Worm (Caenorhabditis elegans): ENCODE results near the gene ZC190.10.
"Not testable (repeated sequence)": the region's sequence is repeated elsewhere in the genome, so short reads cannot be mapped to it uniquely, and the experiment has no call there.

The ZC190.10 gene

DNA sequence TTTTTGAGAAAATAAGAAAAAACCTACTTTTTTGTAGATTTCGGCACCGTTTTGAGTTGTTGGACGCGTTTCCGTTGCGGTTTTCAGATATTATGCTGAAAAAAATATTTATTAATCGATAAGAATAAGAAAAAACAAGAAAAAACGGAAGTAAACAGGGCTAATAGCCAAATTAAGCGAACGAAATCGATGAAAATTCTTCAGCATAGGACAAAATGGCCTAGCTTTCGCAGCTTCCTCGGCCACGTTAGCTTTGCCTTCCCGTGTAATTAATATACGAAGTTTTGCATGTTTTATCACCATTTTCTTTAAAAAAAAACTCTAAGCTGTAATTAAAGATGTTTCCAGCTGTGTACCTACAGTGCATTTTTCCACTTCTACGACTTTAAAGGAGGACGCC is at the start of gene ZC190.10:
ZC190.10 (minus strand) TSS at position 101 of the 400 bp plus-strand sequence.
- TF ChIP-seq hmbx-1 (tag; optimal IDR thresholded peaks at IDR 0.05); hmg-4 (GFP tag; optimal IDR thresholded peaks at IDR 0.05); aly-1 (tag; optimal IDR thresholded peaks at IDR 0.05): not testable (repeated sequence)

DNA sequence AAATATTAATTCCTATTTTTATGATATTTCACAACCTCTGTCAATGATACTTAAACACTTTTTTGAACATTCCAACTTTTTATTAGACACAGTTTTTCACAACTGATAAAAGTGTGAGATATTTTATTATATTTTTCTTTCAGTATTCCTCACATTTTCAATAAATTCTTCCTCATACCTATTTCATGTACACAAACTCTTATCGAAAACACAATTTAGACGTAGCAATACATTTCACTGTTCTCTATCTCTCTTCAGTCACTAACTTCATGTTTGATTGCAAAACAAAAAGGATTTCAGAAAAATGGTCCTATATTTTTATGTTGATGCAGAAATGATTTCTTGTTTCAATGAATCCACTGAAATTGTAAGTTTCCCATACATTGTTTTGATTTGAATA is 49.7 kb upstream of the ZC190.10 start, which contains the start of gene B0507.6:
B0507.6 (plus strand) TSS at position 301 of the 400 bp plus-strand sequence.
- TF ChIP-seq hmbx-1 (tag; optimal IDR thresholded peaks at IDR 0.05): no peak
- TF ChIP-seq aly-1 (tag; optimal IDR thresholded peaks at IDR 0.05): no peak
- no peak for TF ChIP-seq pes-1 (GFP tag; IDR thresholded peaks at IDR 0.05)
- TF ChIP-seq flt-1 (GFP tag; IDR thresholded peaks at IDR 0.05): no peak
- TF ChIP-seq B0310.2 (tag; optimal IDR thresholded peaks at IDR 0.05): no peak
- no peak for TF ChIP-seq ama-1 (optimal IDR thresholded peaks at IDR 0.05)
- no peak for TF ChIP-seq ceh-36 (tag; optimal IDR thresholded peaks at IDR 0.05)
- TF ChIP-seq tbx-11 (GFP tag; IDR thresholded peaks at IDR 0.05): no peak
- TF ChIP-seq hnd-1 (tag; optimal IDR thresholded peaks at IDR 0.05): no peak
- TF ChIP-seq ets-7 (tag; optimal IDR thresholded peaks at IDR 0.05): no peak
- TF ChIP-seq ceh-13 (GFP tag; optimal IDR thresholded peaks at IDR 0.05): no peak
- TF ChIP-seq hmg-4 (GFP tag; optimal IDR thresholded peaks at IDR 0.05): no peak
- TF ChIP-seq sea-1 (GFP tag; conservative IDR thresholded peaks at IDR 0.05): no peak
- TF ChIP-seq tra-4 (tag; optimal IDR thresholded peaks at IDR 0.05): no peak
- TF ChIP-seq tbx-37 (GFP tag; conservative IDR thresholded peaks at IDR 0.05): no peak

DNA sequence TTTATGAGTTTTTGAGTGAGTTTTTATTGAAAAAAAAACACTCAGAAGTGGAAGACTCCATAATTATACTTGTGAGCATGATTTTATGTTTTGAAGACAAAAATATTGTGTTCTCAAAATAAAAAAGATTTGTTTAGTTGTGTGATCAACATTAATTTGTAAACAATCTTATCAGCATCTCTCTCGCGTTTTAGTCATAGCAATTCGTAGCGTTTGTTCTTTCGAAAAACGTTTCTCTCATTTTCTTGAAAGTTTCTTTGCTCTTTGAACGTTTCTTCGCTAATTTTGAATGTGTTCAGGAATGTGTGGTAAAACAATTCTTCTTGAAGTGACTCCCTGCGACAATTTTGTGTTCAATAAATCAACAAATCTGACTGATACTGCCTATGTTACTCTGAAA is 43.0 kb upstream of the ZC190.10 start, which contains the start of gene ZC196.2:
ZC196.2 (plus strand) TSS at position 301 of the 400 bp plus-strand sequence.
- TF ChIP-seq scrt-1 (GFP tag; IDR thresholded peaks at IDR 0.05): no peak

DNA sequence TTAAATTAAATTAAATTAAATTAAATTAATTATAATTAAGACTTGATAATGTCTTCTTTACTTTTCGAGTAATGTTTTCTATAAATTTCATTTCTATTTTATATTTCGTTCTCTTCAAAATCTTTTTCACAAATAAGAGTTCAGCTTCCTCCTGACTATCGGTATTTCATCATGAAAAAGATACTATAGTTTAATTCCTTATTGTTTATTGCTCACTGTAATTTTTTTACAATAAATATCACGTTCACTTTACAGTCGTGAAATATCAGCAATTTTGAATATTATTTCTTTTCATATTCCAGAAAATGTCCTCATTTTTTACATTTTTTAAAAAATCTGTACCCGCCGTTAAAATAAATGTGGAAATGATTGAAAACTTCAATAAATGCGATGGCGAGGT is 40.3 kb upstream of the ZC190.10 start, which contains the start of gene ZC196.3:
ZC196.3 (plus strand) TSS at position 301 of the 400 bp plus-strand sequence.
- no peak for TF ChIP-seq ets-7 (tag; optimal IDR thresholded peaks at IDR 0.05)
- no peak for TF ChIP-seq B0310.2 (tag; optimal IDR thresholded peaks at IDR 0.05)
- no peak for TF ChIP-seq pes-1 (GFP tag; IDR thresholded peaks at IDR 0.05)
- no peak for TF ChIP-seq scrt-1 (GFP tag; IDR thresholded peaks at IDR 0.05)

DNA sequence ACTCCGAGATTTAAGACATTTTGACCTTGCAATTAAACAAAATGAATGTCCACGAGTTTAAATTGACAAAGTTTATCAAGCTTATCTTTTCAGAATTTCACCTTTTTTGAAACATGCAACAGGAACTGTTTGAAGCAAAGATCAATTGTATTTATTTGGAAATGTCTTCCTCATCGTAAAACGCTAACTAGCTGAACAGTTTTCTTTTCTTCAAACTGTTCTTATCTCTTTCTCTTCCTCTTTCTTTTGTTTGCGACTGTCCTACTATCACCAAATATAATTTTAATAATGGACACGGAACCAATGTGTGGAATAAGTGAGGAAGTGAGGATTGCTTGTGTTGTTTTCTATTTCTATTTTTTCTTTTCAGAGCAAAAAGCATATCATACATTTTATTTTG is 36.8 kb upstream of the ZC190.10 start, which contains the start of gene ZC196.4:
ZC196.4 (plus strand) TSS at position 173 of the 400 bp plus-strand sequence.
- TF ChIP-seq flt-1 (GFP tag; IDR thresholded peaks at IDR 0.05) (no peak), ama-1 (optimal IDR thresholded peaks at IDR 0.05) (no peak), tra-4 (tag; optimal IDR thresholded peaks at IDR 0.05) (no peak), tbx-11 (GFP tag; IDR thresholded peaks at IDR 0.05) (no peak), scrt-1 (GFP tag; IDR thresholded peaks at IDR 0.05) (no peak), aly-1 (tag; optimal IDR thresholded peaks at IDR 0.05) (no peak), ets-7 (tag; optimal IDR thresholded peaks at IDR 0.05) (no peak)

DNA sequence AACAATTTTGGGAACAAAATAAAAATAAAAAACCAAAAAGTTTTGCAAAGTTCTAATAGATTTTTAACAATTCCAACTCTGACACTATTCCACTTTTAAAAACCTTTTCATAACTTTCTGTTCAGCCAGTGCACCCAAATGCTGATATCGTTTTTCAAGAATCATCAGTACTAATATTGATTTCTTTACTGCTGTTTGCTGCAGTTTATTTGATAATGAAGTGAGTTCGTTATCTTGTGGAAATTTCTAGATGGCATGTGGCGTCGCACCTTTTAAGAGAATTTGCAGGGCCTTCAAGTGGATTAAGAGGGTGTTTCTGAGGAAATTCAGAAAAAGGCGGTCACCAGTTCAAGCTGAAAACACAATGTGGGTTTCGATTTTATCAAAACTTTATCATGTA is 34.9 kb upstream of the ZC190.10 start:
- TF ChIP-seq B0310.2 (tag; optimal IDR thresholded peaks at IDR 0.05): no peak
- no peak for TF ChIP-seq ama-1 (optimal IDR thresholded peaks at IDR 0.05)
- TF ChIP-seq pes-1 (GFP tag; IDR thresholded peaks at IDR 0.05): no peak
- TF ChIP-seq aly-1 (tag; optimal IDR thresholded peaks at IDR 0.05): no peak
- no peak for TF ChIP-seq tbx-37 (GFP tag; conservative IDR thresholded peaks at IDR 0.05)
- TF ChIP-seq flt-1 (GFP tag; IDR thresholded peaks at IDR 0.05): no peak
- no peak for TF ChIP-seq tra-4 (tag; optimal IDR thresholded peaks at IDR 0.05)
- TF ChIP-seq ceh-36 (tag; optimal IDR thresholded peaks at IDR 0.05): no peak
- TF ChIP-seq scrt-1 (GFP tag; IDR thresholded peaks at IDR 0.05): no peak
- TF ChIP-seq hmg-4 (GFP tag; optimal IDR thresholded peaks at IDR 0.05): no peak
- TF ChIP-seq hmbx-1 (tag; optimal IDR thresholded peaks at IDR 0.05): no peak
- TF ChIP-seq tbx-11 (GFP tag; IDR thresholded peaks at IDR 0.05): no peak
- no peak for TF ChIP-seq F13C5.2 (tag; optimal IDR thresholded peaks at IDR 0.05)
- no peak for TF ChIP-seq ets-7 (tag; optimal IDR thresholded peaks at IDR 0.05)
- no peak for TF ChIP-seq ceh-13 (GFP tag; optimal IDR thresholded peaks at IDR 0.05)
- TF ChIP-seq hnd-1 (tag; optimal IDR thresholded peaks at IDR 0.05): no peak
- TF ChIP-seq sea-1 (GFP tag; conservative IDR thresholded peaks at IDR 0.05): no peak

DNA sequence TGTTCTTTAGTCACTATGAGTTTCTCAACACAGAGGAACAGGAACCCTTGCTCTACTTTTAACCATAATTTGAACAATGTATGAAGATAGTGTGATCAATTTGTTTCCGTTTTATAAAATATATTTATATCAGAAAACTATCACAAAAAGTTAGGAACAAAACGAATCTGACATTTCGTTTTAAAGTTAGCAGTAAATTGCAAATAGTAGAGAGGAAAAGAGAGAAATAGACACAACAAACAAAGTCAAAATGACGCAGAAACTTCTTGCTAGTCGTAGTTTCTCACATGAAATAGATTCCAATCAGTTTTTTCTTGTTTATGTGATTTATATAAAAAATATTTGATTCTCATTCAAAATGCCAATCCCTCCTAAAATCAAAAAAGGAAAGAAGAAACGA is 33.0 kb upstream of the ZC190.10 start, which contains the start of gene ZC196.5:
ZC196.5 (plus strand) TSS at position 301 of the 400 bp plus-strand sequence.
- no peak for TF ChIP-seq flt-1 (GFP tag; IDR thresholded peaks at IDR 0.05)

DNA sequence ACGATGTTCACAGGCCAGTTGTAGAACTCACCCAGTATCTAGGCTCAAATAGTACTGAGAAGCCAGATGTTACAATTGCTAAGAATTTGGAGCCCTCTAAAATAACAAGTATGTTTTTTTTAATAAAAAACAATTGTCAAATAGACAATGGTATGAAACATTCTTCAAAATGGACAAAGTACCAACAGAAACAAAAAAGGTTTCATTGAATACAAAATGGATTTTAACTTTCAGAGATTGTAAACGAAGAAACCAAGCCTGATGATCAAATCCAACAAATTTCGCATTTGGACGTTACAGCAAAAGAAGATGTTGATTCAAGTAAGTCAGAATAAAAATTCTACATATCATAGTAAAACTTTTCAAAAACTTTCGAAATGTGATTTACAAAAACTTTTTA is 31.0 kb upstream of the ZC190.10 start, which contains the start of gene ZC196.9:
ZC196.9 (minus strand) TSS at position 101 of the 400 bp plus-strand sequence.
- TF ChIP-seq flt-1 (GFP tag; IDR thresholded peaks at IDR 0.05) (no peak), aly-1 (tag; optimal IDR thresholded peaks at IDR 0.05) (no peak), hmg-4 (GFP tag; optimal IDR thresholded peaks at IDR 0.05) (no peak), B0310.2 (tag; optimal IDR thresholded peaks at IDR 0.05) (no peak), tra-4 (tag; optimal IDR thresholded peaks at IDR 0.05) (no peak), hmbx-1 (tag; optimal IDR thresholded peaks at IDR 0.05) (no peak), hnd-1 (tag; optimal IDR thresholded peaks at IDR 0.05) (no peak)

DNA sequence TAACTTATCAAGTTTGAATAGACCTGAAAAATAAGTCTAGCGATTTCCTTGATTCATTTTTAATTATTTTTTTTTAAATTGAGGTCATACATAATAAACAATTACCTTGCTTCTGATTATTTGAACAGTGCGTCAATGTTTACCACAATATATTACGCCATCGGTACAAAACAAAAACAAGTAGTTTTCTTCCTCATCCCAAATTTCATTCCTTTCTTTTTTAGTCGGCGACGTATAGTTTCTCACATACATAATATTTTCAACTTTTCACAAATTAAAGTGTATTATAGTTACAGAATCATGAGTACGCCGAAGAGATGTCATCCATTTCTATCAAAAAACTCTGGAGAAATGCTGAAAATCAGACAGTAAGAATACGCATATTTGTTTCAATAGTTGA is 30.1 kb upstream of the ZC190.10 start, which contains the start of gene droe-8:
droe-8 (plus strand) TSS at position 301 of the 400 bp plus-strand sequence.
- TF ChIP-seq hnd-1, ets-7, hmbx-1 (tag; optimal IDR thresholded peaks at IDR 0.05): not testable (repeated sequence)
